Worm (Caenorhabditis elegans) whole organism, L1 larva: Measurements from ENCODE around the gene Y34B4A.4.

ENCODE experiments used
- C16A3.4 ChIP-seq: fragments of 150-350 bp; optimal IDR thresholded peaks from 2 replicates; lab custom pipeline; 2014; ENCODE audit warnings: missing biosample characterization, missing genetic modification characterization
- Y116A8C.19 ChIP-seq: sonication (generic microtip); optimal IDR thresholded peaks from 2 replicates; lab custom pipeline; 2016; ENCODE audit warnings: missing compliant biosample characterization, missing genetic modification characterization, borderline replicate concordance
- aha-1 ChIP-seq: fragments of 150-350 bp; optimal IDR thresholded peaks from 2 replicates; lab custom pipeline; 2014; ENCODE audit warnings: missing biosample characterization, missing genetic modification characterization
- alr-1 ChIP-seq: fragments of 200-800 bp; sonication (Bioruptor generic); optimal IDR thresholded peaks from 2 replicates; lab custom pipeline; 2018; ENCODE audit warnings: borderline replicate concordance, mild to moderate bottlenecking, missing genetic modification characterization, missing compliant biosample characterization
- aly-2 ChIP-seq: fragments of 150-350 bp; optimal IDR thresholded peaks from 2 replicates; lab custom pipeline; 2014; ENCODE audit warnings: missing biosample characterization, missing genetic modification characterization
- ama-1 ChIP-seq: fragments of 150-350 bp; optimal IDR thresholded peaks from 2 replicates; lab custom pipeline; 2014
- blmp-1 ChIP-seq: fragments of 150-350 bp; optimal IDR thresholded peaks from 2 replicates; lab custom pipeline; 2014; ENCODE audit warnings: missing biosample characterization, missing genetic modification characterization
- ceh-63 ChIP-seq: fragments of 200-800 bp; sonication (Bioruptor generic); optimal IDR thresholded peaks from 2 replicates; lab custom pipeline; 2018; ENCODE audit warnings: mild to moderate bottlenecking, missing genetic modification characterization, missing compliant biosample characterization
- dsc-1 ChIP-seq: sonication (generic microtip); optimal IDR thresholded peaks from 2 replicates; lab custom pipeline; 2016; ENCODE audit warnings: mild to moderate bottlenecking, missing genetic modification characterization, missing compliant biosample characterization
- efl-1 ChIP-seq, 4 experiments: fragments of 150-350 bp; optimal IDR thresholded peaks in 3 of 4; peaks in 1 of 4; 1 replicate in 1 of 4; 2 replicates in 3 of 4; lab custom pipeline; 2014; ENCODE audit warnings: missing biosample characterization in 2 of 4, missing genetic modification characterization in 2 of 4, missing genetic modification reagents in 2 of 4
- efl-3 ChIP-seq: fragments of 200-800 bp; sonication (Bioruptor generic); optimal IDR thresholded peaks from 2 replicates; lab custom pipeline; 2018; ENCODE audit warnings: mild to moderate bottlenecking, missing genetic modification characterization, missing compliant biosample characterization
- egl-13 ChIP-seq: sonication (generic microtip); optimal IDR thresholded peaks from 2 replicates; lab custom pipeline; 2016; ENCODE audit warnings: missing genotype, missing genetic modification reagents, missing genetic modification characterization, missing compliant biosample characterization
- elt-3 ChIP-seq, 6 experiments: fragments of 150-350 bp in 1 of 6; sonication (generic microtip); optimal IDR thresholded peaks; 2 replicates each; lab custom pipeline; 2017 to 2018; ENCODE audit warnings: missing biosample characterization in 6 of 6, missing genetic modification characterization in 6 of 6, inconsistent platforms in 1 of 6
- ets-5 ChIP-seq: fragments of 200-800 bp; sonication (Bioruptor generic); IDR thresholded peaks from 2 replicates; pipeline ENCODE4 v1.3.6; 2022; ENCODE audit warnings: missing genetic modification characterization, missing compliant biosample characterization
- fkh-10 ChIP-seq: sonication (generic microtip); optimal IDR thresholded peaks from 2 replicates; lab custom pipeline; 2017; ENCODE audit warnings: missing biosample characterization, missing genetic modification reagents, missing genetic modification characterization
- fkh-8 ChIP-seq: sonication (generic microtip); optimal IDR thresholded peaks from 2 replicates; lab custom pipeline; 2016; ENCODE audit warnings: mild to moderate bottlenecking, missing genetic modification characterization, missing compliant biosample characterization
- grh-1 ChIP-seq: fragments of 200-800 bp; sonication (Bioruptor generic); IDR thresholded peaks from 2 replicates; pipeline ENCODE4 v1.3.6; 2022; ENCODE audit warnings: missing genetic modification reagents, missing genetic modification characterization, missing compliant biosample characterization
- hlh-17 ChIP-seq: fragments of 200-800 bp; sonication (Bioruptor generic); optimal IDR thresholded peaks from 2 replicates; lab custom pipeline; 2018; ENCODE audit warnings: missing genetic modification characterization, mild to moderate bottlenecking, missing compliant biosample characterization, moderate library complexity, borderline replicate concordance
- hlh-4 ChIP-seq: sonication (generic microtip); optimal IDR thresholded peaks from 2 replicates; lab custom pipeline; 2016; ENCODE audit warnings: mild to moderate bottlenecking, missing genetic modification characterization, missing compliant biosample characterization
- lin-14 ChIP-seq: fragments of 200-800 bp; sonication (Bioruptor generic); optimal IDR thresholded peaks from 2 replicates; lab custom pipeline; 2018; ENCODE audit warnings: mild to moderate bottlenecking, missing genetic modification characterization, moderate library complexity, missing compliant biosample characterization
- lin-15B ChIP-seq: fragments of 150-350 bp; sonication (generic microtip); optimal IDR thresholded peaks from 3 replicates; lab custom pipeline; 2014; ENCODE audit warnings: missing biosample characterization, missing genetic modification characterization
- lin-35 ChIP-seq, 2 experiments: fragments of 150-350 bp; optimal IDR thresholded peaks; 2 replicates each; lab custom pipeline; 2014; ENCODE audit warnings: missing biosample characterization in 2 of 2, missing genetic modification characterization in 2 of 2, missing genetic modification reagents in 2 of 2
- mab-9 ChIP-seq: fragments of 200-800 bp; sonication (Bioruptor generic); IDR thresholded peaks from 2 replicates; pipeline ENCODE4 v1.3.6; 2022; ENCODE audit warnings: missing genetic modification reagents, missing genetic modification characterization, missing compliant biosample characterization
- mdl-1 ChIP-seq, 2 experiments: fragments of 150-350 bp; optimal IDR thresholded peaks; 2 replicates each; lab custom pipeline; 2014 to 2017; ENCODE audit warnings: missing biosample characterization in 2 of 2, missing genetic modification characterization in 2 of 2, inconsistent platforms in 1 of 2
- mep-1 ChIP-seq: fragments of 150-350 bp; optimal IDR thresholded peaks from 2 replicates; lab custom pipeline; 2014; ENCODE audit warnings: missing biosample characterization, missing genetic modification characterization
- nhr-11 ChIP-seq: fragments of 150-350 bp; optimal IDR thresholded peaks from 2 replicates; lab custom pipeline; 2014; ENCODE audit warnings: missing biosample characterization, missing genetic modification characterization
- nhr-12 ChIP-seq: sonication (generic microtip); optimal IDR thresholded peaks from 2 replicates; lab custom pipeline; 2017; ENCODE audit warnings: missing biosample characterization, missing genetic modification characterization
- nhr-19 ChIP-seq: fragments of 200-800 bp; sonication (Bioruptor generic); conservative IDR thresholded peaks from 2 replicates; pipeline ENCODE4 v1.3.6; 2022; ENCODE audit warnings: missing genetic modification characterization, missing compliant biosample characterization
- nhr-20 ChIP-seq: sonication (generic microtip); optimal IDR thresholded peaks from 2 replicates; lab custom pipeline; 2016; ENCODE audit warnings: mild to moderate bottlenecking, missing genetic modification characterization, missing compliant biosample characterization
- nhr-28 ChIP-seq: fragments of 150-350 bp; optimal IDR thresholded peaks from 2 replicates; lab custom pipeline; 2014; ENCODE audit warnings: missing biosample characterization, missing genetic modification characterization
- nhr-47 ChIP-seq: sonication (generic microtip); optimal IDR thresholded peaks from 2 replicates; lab custom pipeline; 2016; ENCODE audit warnings: mild to moderate bottlenecking, missing genetic modification characterization, moderate library complexity, missing compliant biosample characterization
- nhr-71 ChIP-seq: sonication (generic microtip); optimal IDR thresholded peaks from 2 replicates; lab custom pipeline; 2016; ENCODE audit warnings: mild to moderate bottlenecking, missing genetic modification characterization, moderate library complexity, missing compliant biosample characterization
- nhr-76 ChIP-seq: sonication (generic microtip); optimal IDR thresholded peaks from 2 replicates; lab custom pipeline; 2017; ENCODE audit warnings: missing biosample characterization, missing genetic modification characterization
- nhr-84 ChIP-seq: sonication (generic microtip); optimal IDR thresholded peaks from 2 replicates; lab custom pipeline; 2017; ENCODE audit warnings: missing biosample characterization, missing genetic modification characterization
- nhr-90 ChIP-seq: sonication (generic microtip); optimal IDR thresholded peaks from 2 replicates; lab custom pipeline; 2016; ENCODE audit warnings: mild to moderate bottlenecking, missing genetic modification characterization, missing compliant biosample characterization; ENCODE audit not compliant: poor library complexity
- pag-3 ChIP-seq: sonication (generic microtip); optimal IDR thresholded peaks from 2 replicates; lab custom pipeline; 2017; ENCODE audit warnings: missing genetic modification characterization, mild to moderate bottlenecking, missing compliant biosample characterization, antibody characterized with exemption, borderline replicate concordance; ENCODE audit not compliant: insufficient read depth
- pax-3 ChIP-seq: fragments of 200-800 bp; sonication (Bioruptor generic); optimal IDR thresholded peaks from 2 replicates; lab custom pipeline; 2018; ENCODE audit warnings: mild to moderate bottlenecking, missing genetic modification characterization, moderate library complexity, missing compliant biosample characterization
- rnt-1 ChIP-seq: sonication (generic microtip); optimal IDR thresholded peaks from 2 replicates; lab custom pipeline; 2016; ENCODE audit warnings: mild to moderate bottlenecking, missing genetic modification characterization, moderate library complexity, missing compliant biosample characterization
- skn-1 ChIP-seq: fragments of 150-350 bp; optimal IDR thresholded peaks from 2 replicates; lab custom pipeline; 2014; ENCODE audit warnings: missing biosample characterization, missing genetic modification characterization
- snpc-4 ChIP-seq: fragments of 150-350 bp; optimal IDR thresholded peaks from 2 replicates; lab custom pipeline; 2014; ENCODE audit warnings: missing biosample characterization, missing genetic modification characterization
- sptf-1 ChIP-seq: fragments of 150-350 bp; optimal IDR thresholded peaks from 2 replicates; lab custom pipeline; 2014; ENCODE audit warnings: missing biosample characterization, missing genetic modification characterization
- sup-37 ChIP-seq: fragments of 200-800 bp; sonication (Bioruptor generic); optimal IDR thresholded peaks from 2 replicates; lab custom pipeline; 2018; ENCODE audit warnings: mild to moderate bottlenecking, missing genetic modification characterization, missing compliant biosample characterization
- tbx-2 ChIP-seq: sonication (generic microtip); optimal IDR thresholded peaks from 2 replicates; lab custom pipeline; 2016; ENCODE audit warnings: missing genetic modification characterization, missing compliant biosample characterization
- tlp-1 ChIP-seq: fragments of 150-350 bp; optimal IDR thresholded peaks from 2 replicates; lab custom pipeline; 2014; ENCODE audit warnings: missing biosample characterization, missing genetic modification characterization
- unc-130 ChIP-seq: fragments of 150-350 bp; optimal IDR thresholded peaks from 2 replicates; lab custom pipeline; 2017; ENCODE audit warnings: missing biosample characterization, missing genetic modification characterization, inconsistent platforms
- unc-62 ChIP-seq: fragments of 150-350 bp; optimal IDR thresholded peaks from 2 replicates; lab custom pipeline; 2014; ENCODE audit warnings: missing biosample characterization, missing genetic modification reagents, missing genetic modification characterization
- unc-86 ChIP-seq: sonication (generic microtip); optimal IDR thresholded peaks from 2 replicates; lab custom pipeline; 2016; ENCODE audit warnings: missing genetic modification characterization, missing compliant biosample characterization
- vab-15 ChIP-seq: sonication (generic microtip); optimal IDR thresholded peaks from 2 replicates; lab custom pipeline; 2017; ENCODE audit warnings: missing genotype, mild to moderate bottlenecking, missing genetic modification characterization, missing compliant biosample characterization
- xbp-1 ChIP-seq: sonication (generic microtip); optimal IDR thresholded peaks from 2 replicates; lab custom pipeline; 2016; ENCODE audit warnings: missing genetic modification characterization, missing compliant biosample characterization
- zag-1 ChIP-seq: fragments of 150-350 bp; optimal IDR thresholded peaks from 2 replicates; lab custom pipeline; 2014; ENCODE audit warnings: missing biosample characterization, missing genetic modification characterization
- zip-4 ChIP-seq: fragments of 200-800 bp; sonication (Bioruptor generic); optimal IDR thresholded peaks from 2 replicates; lab custom pipeline; 2018; ENCODE audit warnings: mild to moderate bottlenecking, missing genetic modification characterization, moderate library complexity, missing compliant biosample characterization
- ztf-11 ChIP-seq, 2 experiments: sonication (generic microtip); optimal IDR thresholded peaks; 2 replicates each; lab custom pipeline; 2016 to 2017; ENCODE audit warnings: missing genetic modification characterization in 2 of 2, missing biosample characterization in 1 of 2, missing compliant biosample characterization in 1 of 2

The Y34B4A.4 gene

DNA sequence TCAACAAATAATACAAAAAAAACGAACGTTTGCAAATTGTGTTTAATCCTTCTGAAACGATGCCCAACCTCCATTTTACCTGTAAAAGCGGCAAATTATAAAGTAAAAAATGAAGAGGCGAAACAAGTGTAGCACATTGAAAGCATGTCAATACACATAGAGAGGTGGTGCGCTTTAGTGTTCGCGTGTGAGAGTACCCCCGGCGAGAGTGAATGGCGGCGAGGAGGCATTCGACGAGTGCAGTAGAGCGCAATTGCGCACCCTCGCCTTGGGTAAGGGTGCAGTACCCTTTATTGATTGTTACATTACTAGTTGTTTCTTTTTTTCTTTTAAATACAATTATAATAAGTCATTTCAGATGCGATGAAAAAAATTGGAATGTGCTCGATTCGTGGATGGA lies 11.1 kb downstream of the Y34B4A.4 start, which contains the start of gene hst-6:
Gene hst-6, plus strand, starts transcription at position 353 of the 400 bp plus-strand sequence.
- peak; percentile 19 for TF ChIP-seq fkh-8
- peak; percentile 70 for TF ChIP-seq unc-130
- TF ChIP-seq dsc-1 (tag; lab: Kevin White, UChicago): peak; percentile 40
- no peak for TF ChIP-seq nhr-11 (tag; lab: Kevin White, UChicago)
- no peak for TF ChIP-seq hlh-17 (GFP tag; lab: Kevin White, UChicago)
- TF ChIP-seq ets-5: no peak
- no peak for TF ChIP-seq zag-1 (tag; lab: Kevin White, UChicago)
- TF ChIP-seq pax-3 (tag; lab: Kevin White, UChicago): no peak
- TF ChIP-seq ama-1 (lab: Kevin White, UChicago): no peak
- no peak for TF ChIP-seq sup-37 (GFP tag; lab: Kevin White, UChicago)
- peak; percentile 67 for TF ChIP-seq nhr-20 (tag; lab: Kevin White, UChicago)
- TF ChIP-seq efl-1 (optimal IDR thresholded peaks at IDR 0.05; lab: Kevin White, UChicago): peak; percentile 28 to 43
- TF ChIP-seq efl-1 (GFP tag; optimal IDR thresholded peaks at IDR 0.05 in 1 of 2; lab: Kevin White, UChicago): peak; percentile 22 to 82
- TF ChIP-seq lin-35 (GFP tag; optimal IDR thresholded peaks at IDR 0.05; lab: Kevin White, UChicago): peak; percentile 38 to 58
- no peak for TF ChIP-seq alr-1 (tag; lab: Kevin White, UChicago)
- TF ChIP-seq mdl-1 (tag; optimal IDR thresholded peaks at IDR 0.05; lab: Kevin White, UChicago): no peak
- no peak for TF ChIP-seq nhr-84 (tag; lab: Kevin White, UChicago)
- TF ChIP-seq mep-1 (tag; lab: Kevin White, UChicago): peak; percentile 66
- no peak for TF ChIP-seq pag-3
- no peak for TF ChIP-seq unc-62 (GFP tag; lab: Kevin White, UChicago)
- no peak for TF ChIP-seq vab-15 (tag; lab: Kevin White, UChicago)
- peak; percentile 54 for TF ChIP-seq tbx-2 (tag; lab: Kevin White, UChicago)
- no peak for TF ChIP-seq nhr-12 (tag; lab: Kevin White, UChicago)
- peak; percentile 74 for TF ChIP-seq C16A3.4 (tag; lab: Kevin White, UChicago)
- TF ChIP-seq nhr-19 (GFP tag; lab: Robert Waterston, UW): peak; percentile 37
- TF ChIP-seq nhr-71: peak; percentile 67
- TF ChIP-seq nhr-28: no peak
- no peak for TF ChIP-seq grh-1
- no peak for TF ChIP-seq nhr-76 (tag; lab: Kevin White, UChicago)
- TF ChIP-seq unc-86 (tag; lab: Kevin White, UChicago): peak; percentile 47
- TF ChIP-seq lin-15B (tag; lab: Kevin White, UChicago): peak; percentile 33
- TF ChIP-seq fkh-10 (GFP tag; lab: Kevin White, UChicago): no peak
- no peak for TF ChIP-seq efl-3 (GFP tag; lab: Kevin White, UChicago)
- no peak for TF ChIP-seq Y116A8C.19 (tag; lab: Kevin White, UChicago)
- TF ChIP-seq aha-1: no peak
- TF ChIP-seq ztf-11 (tag; optimal IDR thresholded peaks at IDR 0.05; lab: Kevin White, UChicago): peak in 1 of 2 experiments; percentile 6
- TF ChIP-seq hlh-4: no peak
- peak; percentile 65 for TF ChIP-seq xbp-1 (tag; lab: Kevin White, UChicago)
- no peak for TF ChIP-seq tlp-1 (tag; lab: Kevin White, UChicago)
- no peak for TF ChIP-seq sptf-1 (tag; lab: Kevin White, UChicago)
- no peak for TF ChIP-seq zip-4
- peak; percentile 43 for TF ChIP-seq egl-13 (tag; lab: Kevin White, UChicago)
- peak; percentile 56 for TF ChIP-seq rnt-1 (tag; lab: Kevin White, UChicago)
- no peak for TF ChIP-seq mab-9 (GFP tag; lab: Robert Waterston, UW)
- TF ChIP-seq aly-2 (tag; lab: Kevin White, UChicago): no peak
- TF ChIP-seq blmp-1: peak; percentile 53
- peak; percentile 62 for TF ChIP-seq skn-1 (tag; lab: Kevin White, UChicago)
- no peak for TF ChIP-seq ceh-63 (GFP tag; lab: Kevin White, UChicago)
- TF ChIP-seq nhr-47 (tag; lab: Kevin White, UChicago): peak; percentile 65
- no peak for TF ChIP-seq elt-3 (tag; optimal IDR thresholded peaks at IDR 0.05; lab: Kevin White, UChicago)
- peak; percentile 37 for TF ChIP-seq snpc-4 (tag; lab: Kevin White, UChicago)
- TF ChIP-seq nhr-90 (tag; lab: Kevin White, UChicago): peak; percentile 49
- peak; percentile 92 for TF ChIP-seq lin-14
